Worm (Caenorhabditis elegans) whole organism, L1 larva: ENCODE measurements around the gene T05G5.4.

Experiments
- C04F5.9 ChIP-seq: sonication (generic microtip); optimal IDR thresholded peaks from 2 replicates; lab custom pipeline; 2016; ENCODE audit warnings: missing genetic modification characterization, missing compliant biosample characterization
- C16A3.4 ChIP-seq: fragments of 150-350 bp; optimal IDR thresholded peaks from 2 replicates; lab custom pipeline; 2014; ENCODE audit warnings: missing biosample characterization, missing genetic modification characterization
- F16B12.6 ChIP-seq: fragments of 150-350 bp; optimal IDR thresholded peaks from 2 replicates; lab custom pipeline; 2014; ENCODE audit warnings: missing biosample characterization, missing genetic modification characterization
- Y116A8C.19 ChIP-seq: sonication (generic microtip); optimal IDR thresholded peaks from 2 replicates; lab custom pipeline; 2016; ENCODE audit warnings: missing compliant biosample characterization, missing genetic modification characterization, borderline replicate concordance
- aha-1 ChIP-seq: fragments of 150-350 bp; optimal IDR thresholded peaks from 2 replicates; lab custom pipeline; 2014; ENCODE audit warnings: missing biosample characterization, missing genetic modification characterization
- ceh-63 ChIP-seq: fragments of 200-800 bp; sonication (Bioruptor generic); optimal IDR thresholded peaks from 2 replicates; lab custom pipeline; 2018; ENCODE audit warnings: mild to moderate bottlenecking, missing genetic modification characterization, missing compliant biosample characterization
- ceh-90 ChIP-seq: sonication (generic microtip); optimal IDR thresholded peaks from 2 replicates; lab custom pipeline; 2016; ENCODE audit warnings: missing genetic modification characterization, missing compliant biosample characterization
- dpl-1 ChIP-seq, 3 experiments: fragments of 150-350 bp in 2 of 3; sonication (generic microtip) in 1 of 3; optimal IDR thresholded peaks; 2 replicates each; lab custom pipeline; 2014 to 2017; ENCODE audit warnings: missing biosample characterization in 3 of 3, missing genetic modification characterization in 3 of 3, missing genetic modification reagents in 3 of 3
- efl-1 ChIP-seq, 4 experiments: fragments of 150-350 bp; optimal IDR thresholded peaks in 3 of 4; peaks in 1 of 4; 1 replicate in 1 of 4; 2 replicates in 3 of 4; lab custom pipeline; 2014; ENCODE audit warnings: missing biosample characterization in 2 of 4, missing genetic modification characterization in 2 of 4, missing genetic modification reagents in 2 of 4
- efl-3 ChIP-seq: fragments of 200-800 bp; sonication (Bioruptor generic); optimal IDR thresholded peaks from 2 replicates; lab custom pipeline; 2018; ENCODE audit warnings: mild to moderate bottlenecking, missing genetic modification characterization, missing compliant biosample characterization
- elt-3 ChIP-seq, 6 experiments: fragments of 150-350 bp in 1 of 6; sonication (generic microtip); optimal IDR thresholded peaks; 2 replicates each; lab custom pipeline; 2017 to 2018; ENCODE audit warnings: missing biosample characterization in 6 of 6, missing genetic modification characterization in 6 of 6, inconsistent platforms in 1 of 6
- fkh-4 ChIP-seq: sonication (generic microtip); optimal IDR thresholded peaks from 2 replicates; lab custom pipeline; 2016; ENCODE audit warnings: missing compliant biosample characterization, missing genetic modification characterization, borderline replicate concordance
- fkh-8 ChIP-seq: sonication (generic microtip); optimal IDR thresholded peaks from 2 replicates; lab custom pipeline; 2016; ENCODE audit warnings: mild to moderate bottlenecking, missing genetic modification characterization, missing compliant biosample characterization
- fos-1 ChIP-seq: fragments of 150-350 bp; optimal IDR thresholded peaks from 2 replicates; lab custom pipeline; 2014; ENCODE audit warnings: missing biosample characterization, missing genetic modification characterization
- grh-1 ChIP-seq: fragments of 200-800 bp; sonication (Bioruptor generic); IDR thresholded peaks from 2 replicates; pipeline ENCODE4 v1.3.6; 2022; ENCODE audit warnings: missing genetic modification reagents, missing genetic modification characterization, missing compliant biosample characterization
- hlh-17 ChIP-seq: fragments of 200-800 bp; sonication (Bioruptor generic); optimal IDR thresholded peaks from 2 replicates; lab custom pipeline; 2018; ENCODE audit warnings: missing genetic modification characterization, mild to moderate bottlenecking, missing compliant biosample characterization, moderate library complexity, borderline replicate concordance
- hpl-2 ChIP-seq: fragments of 150-350 bp; optimal IDR thresholded peaks from 2 replicates; lab custom pipeline; 2014; ENCODE audit warnings: missing biosample characterization, missing genetic modification reagents, missing genetic modification characterization
- isw-1 ChIP-seq: fragments of 200-800 bp; sonication (Bioruptor generic); IDR thresholded peaks from 2 replicates; pipeline ENCODE4 v1.3.6; 2022; ENCODE audit warnings: missing genetic modification characterization, missing compliant biosample characterization
- lin-14 ChIP-seq: fragments of 200-800 bp; sonication (Bioruptor generic); optimal IDR thresholded peaks from 2 replicates; lab custom pipeline; 2018; ENCODE audit warnings: mild to moderate bottlenecking, missing genetic modification characterization, moderate library complexity, missing compliant biosample characterization
- lin-15B ChIP-seq: fragments of 150-350 bp; sonication (generic microtip); optimal IDR thresholded peaks from 3 replicates; lab custom pipeline; 2014; ENCODE audit warnings: missing biosample characterization, missing genetic modification characterization
- lin-35 ChIP-seq, 2 experiments: fragments of 150-350 bp; optimal IDR thresholded peaks; 2 replicates each; lab custom pipeline; 2014; ENCODE audit warnings: missing biosample characterization in 2 of 2, missing genetic modification characterization in 2 of 2, missing genetic modification reagents in 2 of 2
- nhr-11 ChIP-seq: fragments of 150-350 bp; optimal IDR thresholded peaks from 2 replicates; lab custom pipeline; 2014; ENCODE audit warnings: missing biosample characterization, missing genetic modification characterization
- nhr-19 ChIP-seq: fragments of 200-800 bp; sonication (Bioruptor generic); conservative IDR thresholded peaks from 2 replicates; pipeline ENCODE4 v1.3.6; 2022; ENCODE audit warnings: missing genetic modification characterization, missing compliant biosample characterization
- nhr-237 ChIP-seq: fragments of 150-350 bp; optimal IDR thresholded peaks from 2 replicates; lab custom pipeline; 2014; ENCODE audit warnings: missing biosample characterization, missing genetic modification characterization
- nhr-28 ChIP-seq: fragments of 150-350 bp; optimal IDR thresholded peaks from 2 replicates; lab custom pipeline; 2014; ENCODE audit warnings: missing biosample characterization, missing genetic modification characterization
- nhr-84 ChIP-seq: sonication (generic microtip); optimal IDR thresholded peaks from 2 replicates; lab custom pipeline; 2017; ENCODE audit warnings: missing biosample characterization, missing genetic modification characterization
- nhr-85 ChIP-seq: sonication (generic microtip); peaks from one replicate; lab custom pipeline; 2016; ENCODE audit warnings: missing genetic modification characterization, inconsistent platforms, missing compliant biosample characterization
- pag-3 ChIP-seq: sonication (generic microtip); optimal IDR thresholded peaks from 2 replicates; lab custom pipeline; 2017; ENCODE audit warnings: missing genetic modification characterization, mild to moderate bottlenecking, missing compliant biosample characterization, antibody characterized with exemption, borderline replicate concordance; ENCODE audit not compliant: insufficient read depth
- pax-3 ChIP-seq: fragments of 200-800 bp; sonication (Bioruptor generic); optimal IDR thresholded peaks from 2 replicates; lab custom pipeline; 2018; ENCODE audit warnings: mild to moderate bottlenecking, missing genetic modification characterization, moderate library complexity, missing compliant biosample characterization
- pqm-1 ChIP-seq: sonication (generic microtip); optimal IDR thresholded peaks from 3 replicates; lab custom pipeline; 2017; ENCODE audit warnings: missing biosample characterization, missing genetic modification characterization
- rnt-1 ChIP-seq: sonication (generic microtip); optimal IDR thresholded peaks from 2 replicates; lab custom pipeline; 2016; ENCODE audit warnings: mild to moderate bottlenecking, missing genetic modification characterization, moderate library complexity, missing compliant biosample characterization
- skn-1 ChIP-seq: fragments of 150-350 bp; optimal IDR thresholded peaks from 2 replicates; lab custom pipeline; 2014; ENCODE audit warnings: missing biosample characterization, missing genetic modification characterization
- snpc-4 ChIP-seq: fragments of 150-350 bp; optimal IDR thresholded peaks from 2 replicates; lab custom pipeline; 2014; ENCODE audit warnings: missing biosample characterization, missing genetic modification characterization
- swsn-7 ChIP-seq: sonication (generic microtip); optimal IDR thresholded peaks from 2 replicates; lab custom pipeline; 2016; ENCODE audit warnings: missing genetic modification characterization, missing compliant biosample characterization
- unc-130 ChIP-seq: fragments of 150-350 bp; optimal IDR thresholded peaks from 2 replicates; lab custom pipeline; 2017; ENCODE audit warnings: missing biosample characterization, missing genetic modification characterization, inconsistent platforms
- unc-30 ChIP-seq: sonication (generic microtip); optimal IDR thresholded peaks from 2 replicates; lab custom pipeline; 2017; ENCODE audit warnings: missing biosample characterization, missing genetic modification characterization
- unc-62 ChIP-seq: fragments of 150-350 bp; optimal IDR thresholded peaks from 2 replicates; lab custom pipeline; 2014; ENCODE audit warnings: missing biosample characterization, missing genetic modification reagents, missing genetic modification characterization
- vab-15 ChIP-seq: sonication (generic microtip); optimal IDR thresholded peaks from 2 replicates; lab custom pipeline; 2017; ENCODE audit warnings: missing genotype, mild to moderate bottlenecking, missing genetic modification characterization, missing compliant biosample characterization
- xbp-1 ChIP-seq: sonication (generic microtip); optimal IDR thresholded peaks from 2 replicates; lab custom pipeline; 2016; ENCODE audit warnings: missing genetic modification characterization, missing compliant biosample characterization

T05G5.4 gene

ce11 chrIII:9766175-9766574 lies 17.4 kb downstream of the T05G5.4 start, which contains the start of gene cbp-1 (continued):
- TF ChIP-seq pag-3 (tag; lab: Kevin White, UChicago) (no peak), unc-130 (tag; lab: Kevin White, UChicago) (peak; percentile 51), ceh-90 (tag; lab: Kevin White, UChicago) (no peak), lin-35 (GFP tag; optimal IDR thresholded peaks at IDR 0.05; lab: Kevin White, UChicago) (peak; percentile 14 to 26), C16A3.4 (no peak), snpc-4 (tag; lab: Kevin White, UChicago) (peak; percentile 33), aha-1 (tag; lab: Kevin White, UChicago) (no peak), hpl-2 (no peak), hlh-17 (GFP tag; lab: Kevin White, UChicago) (no peak), fkh-4 (tag; lab: Kevin White, UChicago) (no peak), rnt-1 (peak; percentile 80), nhr-19 (GFP tag; lab: Robert Waterston, UW) (peak; percentile 49), nhr-28 (tag; lab: Kevin White, UChicago) (no peak), vab-15 (tag; lab: Kevin White, UChicago) (no peak), nhr-84 (tag; lab: Kevin White, UChicago) (no peak), F16B12.6 (tag; lab: Kevin White, UChicago) (no peak), lin-15B (tag; lab: Kevin White, UChicago) (no peak), efl-3 (GFP tag; lab: Kevin White, UChicago) (no peak), nhr-11 (tag; lab: Kevin White, UChicago) (no peak), elt-3 (tag; optimal IDR thresholded peaks at IDR 0.05; lab: Kevin White, UChicago) (peak in 1 of 6 experiments; percentile 15), C04F5.9 (tag; lab: Kevin White, UChicago) (no peak), xbp-1 (peak; percentile 25), nhr-237 (tag; lab: Kevin White, UChicago) (no peak), pqm-1 (tag; lab: Kevin White, UChicago) (no peak), ceh-63 (GFP tag; lab: Kevin White, UChicago) (no peak), grh-1 (no peak), Y116A8C.19 (tag; lab: Kevin White, UChicago) (no peak), unc-62 (GFP tag; lab: Kevin White, UChicago) (no peak), fkh-8 (tag; lab: Kevin White, UChicago) (no peak), dpl-1 (GFP tag; optimal IDR thresholded peaks at IDR 0.05; lab: Kevin White, UChicago) (peak in 2 of 3 experiments; percentile 37 to 46), lin-14 (GFP tag; lab: Kevin White, UChicago) (peak; percentile 89)

- TF ChIP-seq nhr-85 (tag; lab: Kevin White, UChicago) = peak; percentile 51
- no peak for TF ChIP-seq unc-30
- no peak for TF ChIP-seq efl-1 (optimal IDR thresholded peaks at IDR 0.05; lab: Kevin White, UChicago)
- TF ChIP-seq efl-1 (GFP tag; optimal IDR thresholded peaks at IDR 0.05 in 1 of 2; lab: Kevin White, UChicago) = peak in 1 of 2 experiments; percentile 30
These were observed 18.4 kb downstream of the T05G5.4 start for ce11 chrIII:9767095-9767494.

- TF ChIP-seq efl-3 (GFP tag; lab: Kevin White, UChicago) = no peak
- no peak for TF ChIP-seq efl-1 (optimal IDR thresholded peaks at IDR 0.05; lab: Kevin White, UChicago)
- peak in 1 of 2 experiments; percentile 73 for TF ChIP-seq efl-1 (GFP tag; optimal IDR thresholded peaks at IDR 0.05 in 1 of 2; lab: Kevin White, UChicago)
- TF ChIP-seq unc-30 = no peak
- no peak for TF ChIP-seq pax-3 (tag; lab: Kevin White, UChicago)
- TF ChIP-seq fos-1 = no peak
These were observed 19.3 kb downstream of the T05G5.4 start for ce11 chrIII:9768023-9768422.

- TF ChIP-seq Y116A8C.19 (tag; lab: Kevin White, UChicago) = no peak
- no peak for TF ChIP-seq nhr-28 (tag; lab: Kevin White, UChicago)
- no peak for TF ChIP-seq skn-1 (tag; lab: Kevin White, UChicago)
- no peak for TF ChIP-seq hlh-17 (GFP tag; lab: Kevin White, UChicago)
- TF ChIP-seq F16B12.6 (tag; lab: Kevin White, UChicago) = no peak
- TF ChIP-seq swsn-7 (tag; lab: Kevin White, UChicago) = no peak
- no peak for TF ChIP-seq isw-1 (GFP tag; lab: Robert Waterston, UW)
These were observed 21.9 kb downstream of the T05G5.4 start for ce11 chrIII:9770590-9770989.
